Fruit fly (Drosophila melanogaster) whole organism, embryonic: ENCODE measurements around the gene nudC.
A peak's percentile ranks its signal among the peaks of the same experiment; 100 is the strongest.

ENCODE experiments used
- ATbp ChIP-seq: fragments of 200-800 bp; sonication (Bioruptor generic); optimal IDR thresholded peaks from 2 replicates; lab custom pipeline; 2017; ENCODE audit warnings: missing biosample characterization, mild to moderate bottlenecking, missing genetic modification characterization, missing genetic modification reagents
- Adf1 ChIP-seq: fragments of 200-800 bp; sonication (Bioruptor generic); IDR thresholded peaks from 2 replicates; pipeline ENCODE4 v1.3.6; 2022; ENCODE audit warnings: missing biosample characterization, missing genetic modification characterization
- Bdp1 ChIP-seq: fragments of 200-800 bp; sonication (Bioruptor generic); optimal IDR thresholded peaks from 3 replicates; lab custom pipeline; 2016; ENCODE audit warnings: missing biosample characterization, missing genetic modification characterization
- CG12769 ChIP-seq: fragments of 200-800 bp; sonication (Bioruptor generic); optimal IDR thresholded peaks from 2 replicates; lab custom pipeline; 2019; ENCODE audit warnings: missing biosample characterization, mild to moderate bottlenecking, missing genetic modification characterization, moderate library complexity
- CG13123 ChIP-seq: fragments of 200-800 bp; sonication (Bioruptor generic); optimal IDR thresholded peaks from 2 replicates; lab custom pipeline; 2016; ENCODE audit warnings: missing biosample characterization, missing genetic modification characterization
- CG1792 ChIP-seq: fragments of 200-800 bp; sonication (Bioruptor generic); optimal IDR thresholded peaks from 2 replicates; lab custom pipeline; 2016; ENCODE audit warnings: missing biosample characterization, missing genetic modification characterization
- CG2116 ChIP-seq: fragments of 200-800 bp; sonication (Bioruptor generic); optimal IDR thresholded peaks from 3 replicates; lab custom pipeline; 2018; ENCODE audit warnings: missing biosample characterization, mild to moderate bottlenecking, missing genetic modification characterization
- CG2120 ChIP-seq: fragments of 200-800 bp; sonication (Bioruptor generic); optimal IDR thresholded peaks from 3 replicates; lab custom pipeline; 2016; ENCODE audit warnings: missing biosample characterization, missing genetic modification characterization
- CG31365 ChIP-seq: fragments of 200-800 bp; sonication (Bioruptor generic); optimal IDR thresholded peaks from 2 replicates; lab custom pipeline; 2018; ENCODE audit warnings: missing biosample characterization, mild to moderate bottlenecking, missing genetic modification characterization
- CG33557 ChIP-seq: fragments of 200-800 bp; sonication (Bioruptor generic); optimal IDR thresholded peaks from 2 replicates; lab custom pipeline; 2019; ENCODE audit warnings: missing biosample characterization, mild to moderate bottlenecking, missing genetic modification characterization, moderate library complexity
- CG3407 ChIP-seq: fragments of 200-800 bp; sonication (Bioruptor generic); optimal IDR thresholded peaks from 2 replicates; lab custom pipeline; 2018; ENCODE audit warnings: missing biosample characterization, mild to moderate bottlenecking, missing genetic modification characterization
- CG34224 ChIP-seq: fragments of 200-800 bp; sonication (Bioruptor generic); IDR thresholded peaks from 3 replicates; pipeline ENCODE4 v1.3.6; 2022; ENCODE audit warnings: missing biosample characterization, missing genetic modification characterization; ENCODE audit not compliant: partially characterized antibody
- CG3838 ChIP-seq: fragments of 200-800 bp; sonication (Bioruptor generic); optimal IDR thresholded peaks from 3 replicates; lab custom pipeline; 2016; ENCODE audit warnings: missing biosample characterization, missing genetic modification characterization
- CG3847 ChIP-seq: fragments of 200-800 bp; sonication (Bioruptor generic); IDR thresholded peaks from 2 replicates; pipeline ENCODE4 v1.3.6; 2022; ENCODE audit warnings: missing biosample characterization, missing genetic modification characterization
- CG7928 ChIP-seq: fragments of 200-800 bp; sonication (Bioruptor generic); optimal IDR thresholded peaks from 2 replicates; lab custom pipeline; 2017; ENCODE audit warnings: missing biosample characterization, mild to moderate bottlenecking, missing genetic modification characterization
- CG8290 ChIP-seq, 3 experiments: fragments of 200-800 bp; sonication (Bioruptor generic); optimal IDR thresholded peaks; 2 replicates each; lab custom pipeline; 2016 to 2019; ENCODE audit warnings: missing biosample characterization in 3 of 3, missing genetic modification characterization in 3 of 3, mild to moderate bottlenecking in 2 of 3, moderate library complexity in 1 of 3
- CrebB ChIP-seq: fragments of 200-800 bp; sonication (Bioruptor generic); optimal IDR thresholded peaks from 3 replicates; lab custom pipeline; 2018; ENCODE audit warnings: missing biosample characterization, mild to moderate bottlenecking, missing genetic modification characterization
- D ChIP-seq, 2 experiments: fragments of 200-800 bp in 1 of 2; fragments of >200 bp in 1 of 2; sonication (Bioruptor generic) in 1 of 2; optimal IDR thresholded peaks; 2 replicates in 1 of 2; 3 replicates in 1 of 2; lab custom pipeline; 2017; ENCODE audit warnings: mild to moderate bottlenecking in 1 of 2, missing biosample characterization in 1 of 2, missing genetic modification characterization in 1 of 2, missing genetic modification reagents in 1 of 2
- E2f2 ChIP-seq: fragments of 200-800 bp; sonication (Bioruptor generic); IDR thresholded peaks from 2 replicates; pipeline ENCODE4 v1.3.6; 2022; ENCODE audit warnings: missing biosample characterization, missing genetic modification characterization
- Fer3 ChIP-seq: fragments of 200-800 bp; sonication (Bioruptor generic); optimal IDR thresholded peaks from 2 replicates; lab custom pipeline; 2018; ENCODE audit warnings: missing biosample characterization, mild to moderate bottlenecking, missing genetic modification characterization, moderate library complexity
- H2.0 ChIP-seq: fragments of 200-800 bp; sonication (Bioruptor generic); IDR thresholded peaks from 2 replicates; pipeline ENCODE4 v1.3.6; 2022; ENCODE audit warnings: missing biosample characterization, missing genetic modification characterization
- HLH54F ChIP-seq: fragments of 200-800 bp; sonication (Bioruptor generic); optimal IDR thresholded peaks from 3 replicates; lab custom pipeline; 2016; ENCODE audit warnings: missing biosample characterization, missing genetic modification characterization
- Hr78 ChIP-seq, 2 experiments: fragments of 200-800 bp in 1 of 2; fragments of >200 bp in 1 of 2; sonication (Bioruptor generic) in 1 of 2; optimal IDR thresholded peaks; 2 replicates each; lab custom pipeline; 2017 to 2019; ENCODE audit warnings: missing biosample characterization in 2 of 2, missing genetic modification characterization in 2 of 2, mild to moderate bottlenecking in 1 of 2, moderate library complexity in 1 of 2
- MTF-1 ChIP-seq: fragments of 200-800 bp; sonication (Bioruptor generic); optimal IDR thresholded peaks from 2 replicates; lab custom pipeline; 2018; ENCODE audit warnings: missing biosample characterization, mild to moderate bottlenecking, missing genetic modification characterization, borderline replicate concordance
- Nf-YA ChIP-seq: fragments of 200-800 bp; sonication (Bioruptor generic); IDR thresholded peaks from 2 replicates; pipeline ENCODE4 v1.3.6; 2022; ENCODE audit warnings: missing biosample characterization, missing genetic modification characterization
- Poxn ChIP-seq: fragments of 200-800 bp; sonication (Bioruptor generic); IDR thresholded peaks from 2 replicates; pipeline ENCODE4 v1.3.6; 2022; ENCODE audit warnings: missing biosample characterization, missing genetic modification characterization
- Taf1 ChIP-seq: fragments of 200-800 bp; sonication (Bioruptor generic); IDR thresholded peaks from 2 replicates; pipeline ENCODE4 v1.3.6; 2022; ENCODE audit warnings: missing biosample characterization, missing genetic modification characterization
- Xbp1 ChIP-seq: fragments of 200-800 bp; sonication (Bioruptor generic); optimal IDR thresholded peaks from 3 replicates; lab custom pipeline; 2016; ENCODE audit warnings: missing biosample characterization, mild to moderate bottlenecking, missing genetic modification characterization
- ab ChIP-seq: fragments of 200-800 bp; sonication (Bioruptor generic); optimal IDR thresholded peaks from 2 replicates; lab custom pipeline; 2016; ENCODE audit warnings: missing biosample characterization, missing genetic modification characterization
- ase ChIP-seq: fragments of 200-800 bp; sonication (Bioruptor generic); IDR thresholded peaks from 3 replicates; pipeline ENCODE4 v1.3.6; 2022; ENCODE audit warnings: missing biosample characterization, missing genetic modification characterization
- bcd ChIP-seq: fragments of 200-800 bp; sonication (Bioruptor generic); optimal IDR thresholded peaks from 2 replicates; lab custom pipeline; 2017; ENCODE audit warnings: missing biosample characterization, mild to moderate bottlenecking, missing genetic modification characterization
- cato ChIP-seq: fragments of 200-800 bp; sonication (Bioruptor generic); optimal IDR thresholded peaks from 2 replicates; lab custom pipeline; 2016; ENCODE audit warnings: missing biosample characterization, missing genetic modification characterization, borderline replicate concordance
- crp ChIP-seq, 2 experiments: fragments of 200-800 bp; sonication (Bioruptor generic); optimal IDR thresholded peaks; 2 replicates in 1 of 2; 3 replicates in 1 of 2; lab custom pipeline; 2017; ENCODE audit warnings: missing biosample characterization in 2 of 2, missing genetic modification characterization in 2 of 2, mild to moderate bottlenecking in 1 of 2, moderate library complexity in 1 of 2
- fd3F ChIP-seq: fragments of 200-800 bp; sonication (Bioruptor generic); optimal IDR thresholded peaks from 2 replicates; lab custom pipeline; 2018; ENCODE audit warnings: missing biosample characterization, mild to moderate bottlenecking, missing genetic modification characterization, moderate library complexity
- gfzf ChIP-seq: fragments of 200-800 bp; sonication (Bioruptor generic); optimal IDR thresholded peaks from 2 replicates; lab custom pipeline; 2016; ENCODE audit warnings: missing biosample characterization, mild to moderate bottlenecking, missing genetic modification characterization, moderate library complexity
- gt ChIP-seq: fragments of 200-800 bp; sonication (Bioruptor generic); IDR thresholded peaks from 2 replicates; pipeline ENCODE4 v1.3.6; 2022; ENCODE audit warnings: missing biosample characterization, missing genetic modification characterization
- her ChIP-seq: fragments of 200-800 bp; sonication (Bioruptor generic); optimal IDR thresholded peaks from 2 replicates; lab custom pipeline; 2016; ENCODE audit warnings: missing biosample characterization, missing genetic modification characterization
- jigr1 ChIP-seq: fragments of 200-800 bp; sonication (Bioruptor generic); IDR thresholded peaks from 3 replicates; pipeline ENCODE4 v1.3.6; 2022; ENCODE audit warnings: missing biosample characterization, missing genetic modification characterization
- jing ChIP-seq: fragments of 200-800 bp; sonication (Bioruptor generic); optimal IDR thresholded peaks from 2 replicates; lab custom pipeline; 2018; ENCODE audit warnings: missing biosample characterization, mild to moderate bottlenecking, missing genetic modification characterization
- jumu ChIP-seq: fragments of 200-800 bp; sonication (Bioruptor generic); optimal IDR thresholded peaks from 3 replicates; lab custom pipeline; 2016; ENCODE audit warnings: missing biosample characterization, missing genetic modification characterization
- mirr ChIP-seq: fragments of 200-800 bp; sonication (Bioruptor generic); optimal IDR thresholded peaks from 3 replicates; lab custom pipeline; 2018; ENCODE audit warnings: missing biosample characterization, mild to moderate bottlenecking, missing genetic modification characterization
- odd ChIP-seq: fragments of 200-800 bp; sonication (Bioruptor generic); optimal IDR thresholded peaks from 2 replicates; lab custom pipeline; 2017; ENCODE audit warnings: missing biosample characterization, mild to moderate bottlenecking, missing genetic modification characterization
- pita ChIP-seq: fragments of 200-800 bp; sonication (Bioruptor generic); optimal IDR thresholded peaks from 2 replicates; lab custom pipeline; 2017; ENCODE audit warnings: missing biosample characterization, mild to moderate bottlenecking, missing genetic modification characterization
- row ChIP-seq: fragments of 200-800 bp; sonication (Bioruptor generic); IDR thresholded peaks from 3 replicates; pipeline ENCODE4 v1.3.6; 2022; ENCODE audit warnings: missing biosample characterization, missing genetic modification characterization
- sd ChIP-seq: fragments of 200-800 bp; sonication (Bioruptor generic); optimal IDR thresholded peaks from 3 replicates; lab custom pipeline; 2018; ENCODE audit warnings: missing biosample characterization, mild to moderate bottlenecking, missing genetic modification characterization, moderate library complexity
- sim ChIP-seq: fragments of 200-800 bp; sonication (Bioruptor generic); IDR thresholded peaks from 2 replicates; pipeline ENCODE4 v1.3.6; 2022; ENCODE audit warnings: missing biosample characterization, missing genetic modification characterization
- sisA ChIP-seq: fragments of 200-800 bp; sonication (Bioruptor generic); IDR thresholded peaks from 2 replicates; pipeline ENCODE4 v1.3.6; 2022; ENCODE audit warnings: missing biosample characterization, missing genetic modification characterization
- sr ChIP-seq: fragments of 200-800 bp; sonication (Bioruptor generic); IDR thresholded peaks from 3 replicates; pipeline ENCODE4 v1.3.6; 2022; ENCODE audit warnings: missing biosample characterization, missing genetic modification characterization
- vvl ChIP-seq: fragments of 200-800 bp; sonication (Bioruptor generic); IDR thresholded peaks from 2 replicates; pipeline ENCODE4 v1.3.6; 2022; ENCODE audit warnings: missing biosample characterization, missing genetic modification characterization

Gene nudC

dm6 chr3L:16782218-16782763 lies 22.5 kb upstream of the nudC start (continued):
- TF ChIP-seq jing (peak; percentile 51), Xbp1 (GFP tag; lab: Kevin White, UChicago) (peak; percentile 74), sim (peak; percentile 21; the same call in 1 of the 2 replicates), crp (GFP tag; optimal IDR thresholded peaks at IDR 0.05; lab: Kevin White, UChicago) (peak in 1 of 2 experiments; percentile 12), H2.0 (GFP tag; lab: Robert Waterston, UW) (peak; percentile 61), CG3407 (GFP tag; lab: Kevin White, UChicago) (no peak), Poxn (GFP tag; lab: Robert Waterston, UW) (no peak), E2f2 (GFP tag; lab: Robert Waterston, UW) (no peak), Fer3 (peak; percentile 76), ase (GFP tag; lab: Robert Waterston, UW) (peak; percentile 56; the same call in 2 of the 3 replicates), CG33557 (GFP tag; lab: Kevin White, UChicago) (no peak), her (peak; percentile 15), CG12769 (tag; lab: Kevin White, UChicago) (no peak), sisA (peak; percentile 67), gfzf (no peak), pita (GFP tag; lab: Kevin White, UChicago) (no peak), MTF-1 (GFP tag; lab: Kevin White, UChicago) (peak; percentile 33), CG7928 (GFP tag; lab: Kevin White, UChicago) (no peak), Bdp1 (GFP tag; lab: Kevin White, UChicago) (no peak), gt (no peak), Hr78 (GFP tag; optimal IDR thresholded peaks at IDR 0.05; lab: Kevin White, UChicago) (no peak), jigr1 (GFP tag; lab: Robert Waterston, UW) (peak; percentile 6; the same call in 1 of the 3 replicates), jumu (GFP tag; lab: Kevin White, UChicago) (peak; percentile 49), CG13123 (GFP tag; lab: Kevin White, UChicago) (no peak), Taf1 (GFP tag; lab: Robert Waterston, UW) (peak; percentile 38; the same call in 1 of the 2 replicates), sd (tag; lab: Kevin White, UChicago) (no peak), row (peak; percentile 82), cato (GFP tag; lab: Kevin White, UChicago) (peak; percentile 23), CrebB (tag; lab: Kevin White, UChicago) (peak; percentile 36), ATbp (GFP tag; lab: Kevin White, UChicago) (peak; percentile 76), CG2116 (GFP tag; lab: Kevin White, UChicago) (peak; percentile 40), Nf-YA (peak; percentile 85), CG1792 (GFP tag; lab: Kevin White, UChicago) (peak; percentile 74), CG3847 (GFP tag; lab: Robert Waterston, UW) (0 out of 2 replicates have a peak, but pooled peaks have one; percentile 7), CG3838 (peak; percentile 18), sr (GFP tag; lab: Robert Waterston, UW) (0 out of 3 replicates have a peak, but pooled peaks have one; percentile 42), CG2120 (GFP tag; lab: Kevin White, UChicago) (peak; percentile 60), fd3F (peak; percentile 49), ab (peak; percentile 1), D (optimal IDR thresholded peaks at IDR 0.05; lab: Kevin White, UChicago) (no peak), D (GFP tag; optimal IDR thresholded peaks at IDR 0.05; lab: Kevin White, UChicago) (peak; percentile 82), HLH54F (GFP tag; lab: Kevin White, UChicago) (peak; percentile 46), odd (GFP tag; lab: Kevin White, UChicago) (no peak), CG31365 (tag; lab: Kevin White, UChicago) (peak; percentile 26), Adf1 (GFP tag; lab: Robert Waterston, UW) (0 out of 2 replicates have a peak, but pooled peaks have one; percentile 16), CG34224 (no peak), vvl (GFP tag; lab: Robert Waterston, UW) (peak; percentile 87), mirr (GFP tag; lab: Kevin White, UChicago) (no peak), CG8290 (GFP tag; optimal IDR thresholded peaks at IDR 0.05; lab: Kevin White, UChicago) (peak; percentile 23), CG8290 (tag; optimal IDR thresholded peaks at IDR 0.05; lab: Kevin White, UChicago) (no peak), bcd (GFP tag; lab: Kevin White, UChicago) (peak; percentile 75)
